Worm (Caenorhabditis elegans): ENCODE measurements around the gene mboa-2.

mboa-2 gene

DNA sequence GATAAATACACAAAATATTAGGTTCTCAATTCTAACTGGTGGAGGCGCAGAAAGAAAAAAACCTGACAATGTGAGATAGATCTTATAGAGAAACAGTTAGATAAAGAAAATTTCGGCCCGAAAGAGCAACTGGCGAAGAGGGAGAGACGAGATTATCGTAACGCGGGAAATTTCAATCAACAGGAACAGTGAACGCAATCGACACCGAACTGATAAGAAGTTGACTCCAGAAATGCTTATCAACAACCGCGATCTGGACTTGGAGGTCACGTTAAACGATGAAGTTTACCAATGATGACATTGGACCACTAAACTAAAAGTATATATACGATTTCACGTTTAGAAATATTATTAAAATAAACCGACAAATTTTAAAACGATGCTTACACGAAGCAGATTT lies 45.9 kb downstream of the mboa-2 start:
- peak; percentile 31 for TF ChIP-seq crh-2 (tag; optimal IDR thresholded peaks at IDR 0.05)
- TF ChIP-seq lin-13 (GFP tag; optimal IDR thresholded peaks at IDR 0.05) = peak; percentile 32
- TF ChIP-seq aly-2 (tag; optimal IDR thresholded peaks at IDR 0.05) = no peak
- peak; percentile 38 for TF ChIP-seq unc-62 (GFP tag; optimal IDR thresholded peaks at IDR 0.05)
- no peak for TF ChIP-seq nhr-12 (tag; optimal IDR thresholded peaks at IDR 0.05)
- TF ChIP-seq fos-1 (tag; optimal IDR thresholded peaks at IDR 0.05) = peak; percentile 46
- TF ChIP-seq nhr-6 (tag; optimal IDR thresholded peaks at IDR 0.05) = no peak
- TF ChIP-seq mdl-1 (tag; optimal IDR thresholded peaks at IDR 0.05) = no peak
- TF ChIP-seq sma-9 (GFP tag; optimal IDR thresholded peaks at IDR 0.05) = peak; percentile 25
- no peak for TF ChIP-seq sma-9 (tag; optimal IDR thresholded peaks at IDR 0.05)
- peak; percentile 77 for TF ChIP-seq ztf-4 (tag; optimal IDR thresholded peaks at IDR 0.05)
- no peak for TF ChIP-seq unc-39 (tag; optimal IDR thresholded peaks at IDR 0.05)
- no peak for TF ChIP-seq elt-1 (tag; optimal IDR thresholded peaks at IDR 0.05)
- TF ChIP-seq C34F6.9 (tag; optimal IDR thresholded peaks at IDR 0.05) = peak; percentile 14
- TF ChIP-seq dmd-4 (tag; optimal IDR thresholded peaks at IDR 0.05) = no peak
- TF ChIP-seq lsy-2 (tag; optimal IDR thresholded peaks at IDR 0.05) = peak in 1 of 2 experiments; percentile 40
- TF ChIP-seq nhr-129 (tag; optimal IDR thresholded peaks at IDR 0.05) = peak; percentile 43
- peak; percentile 79 for TF ChIP-seq ama-1 (optimal IDR thresholded peaks at IDR 0.05)
- TF ChIP-seq mab-5 (tag; optimal IDR thresholded peaks at IDR 0.05) = no peak

DNA sequence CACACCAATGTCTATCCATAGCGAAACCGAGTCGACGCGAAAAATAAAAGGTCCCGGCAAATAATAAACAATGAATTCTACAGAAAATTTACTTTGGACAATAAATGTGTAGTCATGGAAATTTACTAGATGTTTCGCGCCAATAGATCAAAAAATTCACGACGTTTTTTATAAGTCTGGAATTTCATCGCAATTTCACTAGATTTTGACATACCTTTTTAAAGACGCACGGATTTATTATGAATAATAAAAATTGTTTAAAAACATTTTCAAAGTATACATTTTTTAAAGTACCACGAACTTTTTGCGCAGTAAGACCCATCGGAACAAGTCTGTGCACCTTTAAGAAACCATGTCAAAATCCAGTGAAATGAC lies 46.3 kb downstream of the mboa-2 start:
- no peak for TF ChIP-seq ztf-4 (tag; optimal IDR thresholded peaks at IDR 0.05)
- peak; percentile 15 for TF ChIP-seq sma-3 (GFP tag; optimal IDR thresholded peaks at IDR 0.05)
- no peak for TF ChIP-seq alr-1 (tag; optimal IDR thresholded peaks at IDR 0.05)
- no peak for TF ChIP-seq unc-62 (GFP tag; optimal IDR thresholded peaks at IDR 0.05)
- peak; percentile 41 for TF ChIP-seq sem-4 (tag; optimal IDR thresholded peaks at IDR 0.05)

DNA sequence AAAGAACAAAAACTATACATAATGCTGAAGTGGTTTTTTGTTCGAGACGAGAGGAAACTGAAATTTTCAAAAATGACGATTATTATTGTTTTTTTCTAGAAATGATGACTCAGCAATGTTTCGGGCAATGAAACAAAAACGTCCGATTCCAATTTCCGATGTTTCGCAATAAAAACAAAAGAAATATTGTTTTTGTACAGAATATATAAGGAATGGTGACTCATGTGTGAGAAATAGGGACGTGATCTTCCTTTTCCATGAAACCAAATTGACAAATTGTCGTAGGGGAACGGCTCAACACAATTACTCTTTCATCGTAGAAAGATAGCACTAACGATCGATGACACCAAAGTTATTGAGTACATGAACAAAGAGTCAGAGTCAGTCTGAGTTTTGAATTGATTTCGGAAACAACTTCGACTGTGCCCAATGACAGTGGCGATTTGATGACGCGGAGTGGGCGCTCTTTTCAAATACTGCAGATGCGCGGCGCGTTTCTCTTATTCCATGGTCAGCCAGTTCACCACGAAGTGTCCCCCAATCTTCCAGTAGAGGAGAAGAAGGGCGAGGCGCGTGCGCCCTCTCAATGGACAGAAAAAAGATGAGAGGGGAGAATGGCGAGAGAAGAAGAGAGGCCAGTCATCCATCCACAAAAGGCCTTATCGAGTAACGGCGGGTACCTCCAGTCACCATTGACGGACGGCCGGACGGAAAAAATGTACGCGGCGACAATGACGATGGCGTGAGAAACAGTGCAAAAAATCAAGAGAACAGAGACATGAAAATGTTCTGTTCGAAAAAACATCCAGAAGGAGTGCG lies 46.9 kb downstream of the mboa-2 start:
- TF ChIP-seq mdl-1 (tag; optimal IDR thresholded peaks at IDR 0.05) = peak; percentile 41 to 51
- TF ChIP-seq C34F6.9 (tag; optimal IDR thresholded peaks at IDR 0.05) = no peak
- no peak for TF ChIP-seq ceh-16 (tag; optimal IDR thresholded peaks at IDR 0.05)
- TF ChIP-seq nhr-129 (tag; optimal IDR thresholded peaks at IDR 0.05) = peak; percentile 31
- TF ChIP-seq fos-1 (tag; optimal IDR thresholded peaks at IDR 0.05) = peak; percentile 41
- TF ChIP-seq nhr-25 (tag; optimal IDR thresholded peaks at IDR 0.05) = peak; percentile 22
- TF ChIP-seq dmd-4 (tag; optimal IDR thresholded peaks at IDR 0.05) = no peak
- no peak for TF ChIP-seq zag-1 (tag; optimal IDR thresholded peaks at IDR 0.05)
- peak; percentile 10 for TF ChIP-seq F13H6.1 (tag; optimal IDR thresholded peaks at IDR 0.05)
- TF ChIP-seq mbf-1 (tag; optimal IDR thresholded peaks at IDR 0.05) = no peak
- TF ChIP-seq sem-4 (tag; optimal IDR thresholded peaks at IDR 0.05) = no peak
- TF ChIP-seq unc-55 (GFP tag; optimal IDR thresholded peaks at IDR 0.05) = peak; percentile 12
- TF ChIP-seq nhr-21 (tag; optimal IDR thresholded peaks at IDR 0.05) = peak; percentile 4
- TF ChIP-seq sma-9 (GFP tag; optimal IDR thresholded peaks at IDR 0.05) = no peak
- TF ChIP-seq sma-9 (tag; optimal IDR thresholded peaks at IDR 0.05) = no peak

DNA sequence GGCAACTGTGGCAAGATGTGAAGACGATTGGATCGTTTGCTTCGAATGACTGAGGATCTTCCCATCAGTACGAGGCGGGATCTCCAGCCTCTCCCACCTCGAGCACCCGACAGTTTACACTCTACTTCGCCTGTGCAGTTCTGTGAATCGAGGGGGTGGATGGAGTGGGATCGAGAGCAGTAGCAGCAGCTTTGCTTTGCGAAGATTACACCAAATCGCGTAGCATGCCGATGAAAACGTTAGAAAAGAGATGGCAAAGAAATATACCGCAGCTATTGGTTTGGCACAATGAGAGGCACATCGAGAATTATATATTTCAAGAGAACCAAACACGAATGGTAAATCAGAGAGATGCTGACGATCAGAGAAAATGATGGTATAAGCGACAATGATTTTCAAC lies 47.8 kb downstream of the mboa-2 start, which contains the start of gene act-3:
TSS of gene act-3 (minus strand) at position 51 of the 400 bp plus-strand sequence.
- TF ChIP-seq nhr-129 (tag; optimal IDR thresholded peaks at IDR 0.05) = peak; percentile 39
- peak; percentile 44 for TF ChIP-seq F13H6.1 (tag; optimal IDR thresholded peaks at IDR 0.05)
- no peak for TF ChIP-seq unc-55 (GFP tag; optimal IDR thresholded peaks at IDR 0.05)
- TF ChIP-seq sma-9 (GFP tag; optimal IDR thresholded peaks at IDR 0.05) = peak; percentile 16
- TF ChIP-seq sma-9 (tag; optimal IDR thresholded peaks at IDR 0.05) = no peak
- no peak for TF ChIP-seq nhr-237 (tag; optimal IDR thresholded peaks at IDR 0.05)
- TF ChIP-seq crh-2 (tag; optimal IDR thresholded peaks at IDR 0.05) = no peak
- no peak for TF ChIP-seq nhr-10 (tag; optimal IDR thresholded peaks at IDR 0.05)

DNA sequence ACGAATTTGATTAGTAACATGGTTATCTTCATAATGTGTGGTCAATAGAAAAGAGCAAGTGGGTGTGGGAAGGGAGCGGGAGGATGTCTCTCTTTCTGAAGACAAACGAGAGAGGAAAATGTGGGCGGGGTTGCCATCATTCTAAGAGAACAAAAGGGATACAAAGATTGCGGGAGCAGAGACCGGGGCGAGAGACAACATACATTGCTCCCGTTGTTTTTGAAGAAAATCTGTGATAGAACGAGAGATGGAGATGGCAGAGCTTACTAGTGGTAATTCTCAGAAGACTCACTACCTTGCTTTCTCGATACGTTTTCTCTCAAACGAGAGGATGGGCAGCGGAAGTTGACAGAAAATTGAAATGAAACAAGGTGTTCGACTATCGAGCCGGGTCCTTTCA lies 48.9 kb downstream of the mboa-2 start:
- TF ChIP-seq sma-9 (GFP tag; optimal IDR thresholded peaks at IDR 0.05) = peak; percentile 25
- no peak for TF ChIP-seq sma-9 (tag; optimal IDR thresholded peaks at IDR 0.05)
- no peak for TF ChIP-seq crh-2 (tag; optimal IDR thresholded peaks at IDR 0.05)
- TF ChIP-seq nhr-129 (tag; optimal IDR thresholded peaks at IDR 0.05) = peak; percentile 20
- TF ChIP-seq nhr-6 (tag; optimal IDR thresholded peaks at IDR 0.05) = no peak
- TF ChIP-seq Y55F3AM.14 (GFP tag; optimal IDR thresholded peaks at IDR 0.05) = no peak
- TF ChIP-seq ZK546.5 (tag; optimal IDR thresholded peaks at IDR 0.05) = no peak
- TF ChIP-seq gmeb-1 (tag; optimal IDR thresholded peaks at IDR 0.05) = no peak

All from whole organism, L2 larva.